Worm (Caenorhabditis elegans) whole organism, young adult: ENCODE results near the gene rmd-1.

Source experiments
- F22D6.2 ChIP-seq: sonication (generic microtip); optimal IDR thresholded peaks from 2 replicates; lab custom pipeline; 2016; ENCODE audit warnings: mild to moderate bottlenecking, missing genetic modification characterization, missing compliant biosample characterization
- F23B12.7 ChIP-seq: sonication (generic microtip); optimal IDR thresholded peaks from 2 replicates; lab custom pipeline; 2017; ENCODE audit warnings: missing genetic modification characterization, mild to moderate bottlenecking, missing compliant biosample characterization, antibody characterized with exemption, moderate library complexity; ENCODE audit not compliant: insufficient read depth
- F57A8.1 ChIP-seq: fragments of 200-800 bp; sonication (Bioruptor generic); optimal IDR thresholded peaks from 2 replicates; lab custom pipeline; 2018; ENCODE audit warnings: mild to moderate bottlenecking, missing genetic modification characterization, moderate library complexity, missing compliant biosample characterization
- K11D2.4 ChIP-seq: fragments of 200-800 bp; sonication (Bioruptor generic); IDR thresholded peaks from 2 replicates; pipeline ENCODE4 v1.3.6; 2022; ENCODE audit warnings: missing genetic modification reagents, missing genetic modification characterization, missing compliant biosample characterization
- K12H6.12 ChIP-seq: fragments of 200-800 bp; sonication (Bioruptor generic); optimal IDR thresholded peaks from 2 replicates; lab custom pipeline; 2018; ENCODE audit warnings: mild to moderate bottlenecking, missing genetic modification characterization, missing compliant biosample characterization
- T07F8.4 ChIP-seq: sonication (generic microtip); optimal IDR thresholded peaks from 2 replicates; lab custom pipeline; 2016; ENCODE audit warnings: mild to moderate bottlenecking, missing genetic modification characterization, moderate library complexity, missing compliant biosample characterization
- T26A5.8 ChIP-seq: sonication (generic microtip); optimal IDR thresholded peaks from 2 replicates; lab custom pipeline; 2016; ENCODE audit warnings: missing genetic modification characterization, missing compliant biosample characterization
- Y53F4B.3 ChIP-seq: fragments of 200-800 bp; sonication (Bioruptor generic); IDR thresholded peaks from 2 replicates; pipeline ENCODE4 v1.3.6; 2022; ENCODE audit warnings: missing genetic modification reagents, missing genetic modification characterization, missing compliant biosample characterization
- Y56A3A.18 ChIP-seq: fragments of 200-800 bp; sonication (Bioruptor generic); IDR thresholded peaks from 2 replicates; pipeline ENCODE4 v1.3.6; 2022; ENCODE audit warnings: missing genetic modification reagents, missing genetic modification characterization, missing compliant biosample characterization
- Y67H2A.10 ChIP-seq: fragments of 200-800 bp; sonication (Bioruptor generic); conservative IDR thresholded peaks from 2 replicates; pipeline ENCODE4 v1.3.6; 2022; ENCODE audit warnings: missing genetic modification reagents, missing genetic modification characterization, missing compliant biosample characterization
- Y79H2A.3 ChIP-seq: fragments of 200-800 bp; sonication (Bioruptor generic); conservative IDR thresholded peaks from 2 replicates; pipeline ENCODE4 v1.3.6; 2022; ENCODE audit warnings: missing genetic modification reagents, missing genetic modification characterization, missing compliant biosample characterization
- ZK185.1 ChIP-seq: sonication (generic microtip); optimal IDR thresholded peaks from 2 replicates; lab custom pipeline; 2016; ENCODE audit warnings: mild to moderate bottlenecking, missing genetic modification characterization, missing compliant biosample characterization; ENCODE audit not compliant: poor library complexity, severe bottlenecking
- akir-1 ChIP-seq: fragments of 200-800 bp; sonication (Bioruptor generic); optimal IDR thresholded peaks from 2 replicates; lab custom pipeline; 2018; ENCODE audit warnings: mild to moderate bottlenecking, missing genetic modification characterization, moderate library complexity, missing compliant biosample characterization
- ama-1 ChIP-seq, 3 experiments: fragments of 150-350 bp in 1 of 3; sonication (generic microtip) in 2 of 3; optimal IDR thresholded peaks; 2 replicates each; lab custom pipeline; 2014 to 2018; ENCODE audit warnings: missing biosample characterization in 2 of 3, missing genetic modification characterization in 2 of 3, missing genetic modification reagents in 2 of 3
- aptf-2 ChIP-seq: fragments of 200-800 bp; sonication (Bioruptor generic); conservative IDR thresholded peaks from 2 replicates; pipeline ENCODE4 v1.3.6; 2022; ENCODE audit warnings: missing genetic modification reagents, missing genetic modification characterization, missing compliant biosample characterization
- athp-1 ChIP-seq: sonication (generic microtip); optimal IDR thresholded peaks from 2 replicates; lab custom pipeline; 2017; ENCODE audit warnings: mild to moderate bottlenecking, missing genetic modification characterization, missing compliant biosample characterization
- ceh-100 ChIP-seq: fragments of 200-800 bp; sonication (Bioruptor generic); IDR thresholded peaks from 2 replicates; pipeline ENCODE4 v1.3.6; 2022; ENCODE audit warnings: missing genetic modification reagents, missing genetic modification characterization, missing compliant biosample characterization
- ceh-40 ChIP-seq: fragments of 200-800 bp; sonication (Bioruptor generic); IDR thresholded peaks from 2 replicates; pipeline ENCODE4 v1.3.6; 2022; ENCODE audit warnings: missing genetic modification characterization, missing compliant biosample characterization
- ceh-79 ChIP-seq: sonication (generic microtip); optimal IDR thresholded peaks from 2 replicates; lab custom pipeline; 2017; ENCODE audit warnings: mild to moderate bottlenecking, missing genetic modification characterization, missing compliant biosample characterization
- chd-7 ChIP-seq: sonication (generic microtip); optimal IDR thresholded peaks from 2 replicates; lab custom pipeline; 2016; ENCODE audit warnings: mild to moderate bottlenecking, missing genetic modification characterization, moderate library complexity, missing compliant biosample characterization
- dpl-1 ChIP-seq: fragments of 150-350 bp; optimal IDR thresholded peaks from 2 replicates; lab custom pipeline; 2014; ENCODE audit warnings: missing biosample characterization, missing genetic modification reagents, missing genetic modification characterization
- egrh-3 ChIP-seq: fragments of 200-800 bp; sonication (Bioruptor generic); IDR thresholded peaks from 2 replicates; pipeline ENCODE4 v1.3.6; 2022; ENCODE audit warnings: missing genetic modification reagents, missing genetic modification characterization, missing compliant biosample characterization
- ekl-4 ChIP-seq: fragments of 200-800 bp; sonication (Bioruptor generic); IDR thresholded peaks from 2 replicates; pipeline ENCODE4 v1.3.6; 2022; ENCODE audit warnings: missing genetic modification reagents, missing genetic modification characterization, missing compliant biosample characterization
- him-1 ChIP-seq: sonication (generic microtip); optimal IDR thresholded peaks from 2 replicates; lab custom pipeline; 2016; ENCODE audit warnings: missing genotype, missing genetic modification reagents, missing genetic modification characterization, missing compliant biosample characterization
- hsf-1 ChIP-seq: fragments of 200-800 bp; sonication (Bioruptor generic); IDR thresholded peaks from 2 replicates; pipeline ENCODE4 v1.3.6; 2022; ENCODE audit warnings: missing genetic modification reagents, missing genetic modification characterization, missing compliant biosample characterization
- let-607 ChIP-seq, 2 experiments: fragments of 200-800 bp in 1 of 2; sonication (Bioruptor generic) in 1 of 2; sonication (generic microtip) in 1 of 2; optimal IDR thresholded peaks; 2 replicates each; lab custom pipeline; 2016 to 2018; ENCODE audit warnings: mild to moderate bottlenecking in 2 of 2, missing compliant biosample characterization in 2 of 2, missing genetic modification characterization in 2 of 2, moderate library complexity in 2 of 2, missing genotype in 1 of 2
- madf-6 ChIP-seq: fragments of 200-800 bp; sonication (Bioruptor generic); IDR thresholded peaks from 2 replicates; pipeline ENCODE4 v1.3.6; 2022; ENCODE audit warnings: missing genetic modification reagents, missing genetic modification characterization, missing compliant biosample characterization
- mes-4 ChIP-seq: sonication (generic microtip); optimal IDR thresholded peaks from 2 replicates; lab custom pipeline; 2016; ENCODE audit warnings: missing genotype, missing genetic modification characterization, missing compliant biosample characterization
- nfyb-1 ChIP-seq: fragments of 200-800 bp; sonication (Bioruptor generic); IDR thresholded peaks from 2 replicates; pipeline ENCODE4 v1.3.6; 2022; ENCODE audit warnings: missing genetic modification reagents, missing genetic modification characterization, missing compliant biosample characterization
- nhr-120 ChIP-seq: fragments of 200-800 bp; sonication (Bioruptor generic); IDR thresholded peaks from 2 replicates; pipeline ENCODE4 v1.3.6; 2022; ENCODE audit warnings: missing genetic modification characterization, missing compliant biosample characterization
- nhr-179 ChIP-seq: sonication (generic microtip); optimal IDR thresholded peaks from 2 replicates; lab custom pipeline; 2016; ENCODE audit warnings: mild to moderate bottlenecking, missing genetic modification characterization, missing compliant biosample characterization
- nhr-80 ChIP-seq: sonication (generic microtip); optimal IDR thresholded peaks from 2 replicates; lab custom pipeline; 2016; ENCODE audit warnings: missing genetic modification characterization, missing compliant biosample characterization
- nhr-90 ChIP-seq: sonication (generic microtip); optimal IDR thresholded peaks from 2 replicates; lab custom pipeline; 2016; ENCODE audit warnings: missing genotype, mild to moderate bottlenecking, missing genetic modification characterization, missing compliant biosample characterization
- rcor-1 ChIP-seq: fragments of 200-800 bp; sonication (Bioruptor generic); IDR thresholded peaks from 2 replicates; pipeline ENCODE4 v1.3.6; 2022; ENCODE audit warnings: missing genetic modification reagents, missing genetic modification characterization, missing compliant biosample characterization
- rec-8 ChIP-seq, 2 experiments: sonication (generic microtip); optimal IDR thresholded peaks; 2 replicates each; lab custom pipeline; 2016; ENCODE audit warnings: mild to moderate bottlenecking in 2 of 2, missing genetic modification characterization in 2 of 2, missing genetic modification reagents in 2 of 2, missing genotype in 2 of 2, missing biosample characterization in 1 of 2, missing compliant biosample characterization in 1 of 2, moderate library complexity in 1 of 2
- rpc-1 ChIP-seq, 2 experiments: fragments of 150-350 bp in 1 of 2; sonication (generic microtip) in 1 of 2; optimal IDR thresholded peaks; 2 replicates each; lab custom pipeline; 2014 to 2018; ENCODE audit warnings: missing biosample characterization in 1 of 2, missing genetic modification characterization in 1 of 2, missing genetic modification reagents in 1 of 2, missing genotype in 1 of 2
- sdz-38 ChIP-seq: sonication (generic microtip); optimal IDR thresholded peaks from 2 replicates; lab custom pipeline; 2016; ENCODE audit warnings: missing genotype, missing genetic modification characterization, missing compliant biosample characterization
- snpc-1.3 ChIP-seq: sonication (generic microtip); optimal IDR thresholded peaks from 2 replicates; lab custom pipeline; 2017; ENCODE audit warnings: missing genetic modification characterization, mild to moderate bottlenecking, missing compliant biosample characterization, antibody characterized with exemption, moderate library complexity, missing genotype, missing genetic modification reagents; ENCODE audit not compliant: insufficient read depth
- snpc-3.4 ChIP-seq: sonication (generic microtip); optimal IDR thresholded peaks from 2 replicates; lab custom pipeline; 2017; ENCODE audit warnings: missing genetic modification characterization, mild to moderate bottlenecking, missing compliant biosample characterization, antibody characterized with exemption, moderate library complexity, missing genotype, missing genetic modification reagents
- snpc-4 ChIP-seq, 5 experiments: fragments of 150-350 bp in 1 of 5; sonication (generic microtip) in 4 of 5; optimal IDR thresholded peaks; 2 replicates each; lab custom pipeline; 2014 to 2018; ENCODE audit warnings: missing genetic modification characterization in 5 of 5, missing biosample characterization in 3 of 5, antibody characterized with exemption in 2 of 5, mild to moderate bottlenecking in 2 of 5, missing compliant biosample characterization in 2 of 5, missing genotype in 2 of 5, moderate library complexity in 2 of 5, missing genetic modification reagents in 1 of 5
- tlf-1 ChIP-seq: fragments of 200-800 bp; sonication (Bioruptor generic); optimal IDR thresholded peaks from 2 replicates; lab custom pipeline; 2018; ENCODE audit warnings: mild to moderate bottlenecking, missing genetic modification characterization, missing compliant biosample characterization
- unc-62 ChIP-seq: fragments of 150-350 bp; optimal IDR thresholded peaks from 2 replicates; lab custom pipeline; 2014; ENCODE audit warnings: missing biosample characterization, missing genetic modification reagents, missing genetic modification characterization
- xnd-1 ChIP-seq: sonication (generic microtip); optimal IDR thresholded peaks from 2 replicates; lab custom pipeline; 2016; ENCODE audit warnings: missing genotype, missing genetic modification reagents, missing genetic modification characterization, missing compliant biosample characterization
- zim-3 ChIP-seq: sonication (generic microtip); optimal IDR thresholded peaks from 2 replicates; lab custom pipeline; 2017; ENCODE audit warnings: mild to moderate bottlenecking, missing genetic modification characterization, moderate library complexity, missing compliant biosample characterization
- ztf-18 ChIP-seq: sonication (generic microtip); optimal IDR thresholded peaks from 2 replicates; lab custom pipeline; 2016; ENCODE audit warnings: missing genotype, mild to moderate bottlenecking, missing genetic modification characterization, missing compliant biosample characterization
- ztf-26 ChIP-seq: sonication (generic microtip); optimal IDR thresholded peaks from 2 replicates; lab custom pipeline; 2017; ENCODE audit warnings: missing genetic modification characterization, missing compliant biosample characterization

rmd-1 gene

DNA sequence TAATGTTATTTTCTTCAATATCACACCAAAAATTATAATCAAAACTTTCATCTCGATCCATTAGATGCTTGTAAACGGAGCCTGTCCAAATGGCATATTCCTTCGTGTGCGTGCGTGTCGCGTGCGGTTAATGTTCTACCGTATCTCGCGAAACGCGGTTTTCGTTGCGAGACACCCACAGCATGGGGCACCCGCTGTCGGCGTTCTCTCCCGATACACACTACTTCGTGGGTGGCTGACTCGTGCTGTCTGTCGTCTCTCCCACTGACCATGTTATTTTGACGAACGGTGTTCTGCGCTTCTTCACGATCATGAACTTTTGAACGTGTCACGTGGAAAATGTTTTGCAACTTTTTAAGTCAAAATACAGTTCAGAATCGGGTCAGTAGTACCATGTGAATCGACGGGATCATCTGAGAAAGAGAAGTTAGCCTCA lies 6.6 kb downstream of the rmd-1 start (continued):
- TF ChIP-seq F57A8.1 (GFP tag; lab: Kevin White, UChicago) (peak; percentile 71), rcor-1 (peak; percentile 92), nhr-120 (no peak), hsf-1 (GFP tag; lab: Robert Waterston, UW) (peak; percentile 72), F22D6.2 (tag; lab: Kevin White, UChicago) (peak; percentile 89), xnd-1 (tag; lab: Kevin White, UChicago) (no peak), tlf-1 (GFP tag; lab: Kevin White, UChicago) (peak; percentile 97), rec-8 (tag; optimal IDR thresholded peaks at IDR 0.05; lab: Kevin White, UChicago) (no peak), ZK185.1 (peak; percentile 90), Y53F4B.3 (no peak), F23B12.7 (tag; lab: Kevin White, UChicago) (no peak), ama-1 (optimal IDR thresholded peaks at IDR 0.05; lab: Kevin White, UChicago) (peak; percentile 90), ama-1 (GFP tag; optimal IDR thresholded peaks at IDR 0.05; lab: Kevin White, UChicago) (peak in 1 of 2 experiments; percentile 78), mes-4 (tag; lab: Kevin White, UChicago) (no peak), aptf-2 (GFP tag; lab: Robert Waterston, UW) (0 out of 2 replicates have a peak, but pooled peaks have one; percentile 40), snpc-3.4 (tag; lab: Kevin White, UChicago) (peak; percentile 55), snpc-1.3 (tag; lab: Kevin White, UChicago) (peak; percentile 21), unc-62 (GFP tag; lab: Kevin White, UChicago) (peak; percentile 37), K11D2.4 (peak; percentile 98), Y79H2A.3 (GFP tag; lab: Robert Waterston, UW) (no peak; the same call in 1 of the 2 replicates), snpc-4 (GFP tag; optimal IDR thresholded peaks at IDR 0.05; lab: Kevin White, UChicago) (peak; percentile 43), snpc-4 (tag; optimal IDR thresholded peaks at IDR 0.05; lab: Kevin White, UChicago) (peak in 3 of 4 experiments; percentile 57 to 84 (median 83)), ceh-79 (tag; lab: Kevin White, UChicago) (peak; percentile 77), rpc-1 (optimal IDR thresholded peaks at IDR 0.05; lab: Kevin White, UChicago) (peak; percentile 19), rpc-1 (tag; optimal IDR thresholded peaks at IDR 0.05; lab: Kevin White, UChicago) (no peak), K12H6.12 (tag; lab: Kevin White, UChicago) (peak; percentile 100), T26A5.8 (tag; lab: Kevin White, UChicago) (no peak), egrh-3 (peak; percentile 54), Y56A3A.18 (GFP tag; lab: Robert Waterston, UW) (peak; percentile 94), madf-6 (peak; percentile 66), him-1 (no peak), sdz-38 (no peak), ztf-18 (tag; lab: Kevin White, UChicago) (peak; percentile 82), nhr-179 (tag; lab: Kevin White, UChicago) (no peak), let-607 (tag; optimal IDR thresholded peaks at IDR 0.05; lab: Kevin White, UChicago) (peak; percentile 91 to 94), T07F8.4 (tag; lab: Kevin White, UChicago) (peak; percentile 57), ztf-26 (tag; lab: Kevin White, UChicago) (peak; percentile 98), nfyb-1 (GFP tag; lab: Robert Waterston, UW) (peak; percentile 99), akir-1 (GFP tag; lab: Kevin White, UChicago) (peak; percentile 92), ceh-100 (GFP tag; lab: Robert Waterston, UW) (peak; percentile 84), dpl-1 (GFP tag; lab: Kevin White, UChicago) (peak; percentile 19), nhr-90 (tag; lab: Kevin White, UChicago) (peak; percentile 94), ceh-40 (GFP tag; lab: Robert Waterston, UW) (peak; percentile 79), zim-3 (tag; lab: Kevin White, UChicago) (peak; percentile 94), ekl-4 (peak; percentile 99), chd-7 (tag; lab: Kevin White, UChicago) (peak; percentile 99), nhr-80 (tag; lab: Kevin White, UChicago) (peak; percentile 97), Y67H2A.10 (GFP tag; lab: Robert Waterston, UW) (peak; percentile 99), athp-1 (tag; lab: Kevin White, UChicago) (peak; percentile 93)
